Fruit fly (Drosophila melanogaster) whole organism, prepupa: ENCODE data around the gene CG14864.

Experiments used
- Blimp-1 ChIP-seq: fragments of 200-800 bp; sonication (Bioruptor generic); optimal IDR thresholded peaks from 3 replicates; lab custom pipeline; 2017; ENCODE audit warnings: missing biosample characterization, missing genetic modification characterization, mild to moderate bottlenecking, moderate library complexity, missing genetic modification reagents
- CG10669 ChIP-seq: fragments of 200-800 bp; sonication (Bioruptor generic); optimal IDR thresholded peaks from 3 replicates; lab custom pipeline; 2018; ENCODE audit warnings: missing biosample characterization, mild to moderate bottlenecking, missing genetic modification characterization, moderate library complexity
- CG11902 ChIP-seq: fragments of 200-800 bp; sonication (Bioruptor generic); optimal IDR thresholded peaks from 3 replicates; lab custom pipeline; 2016; ENCODE audit warnings: missing biosample characterization, missing genetic modification characterization
- CG15336 ChIP-seq: fragments of 200-800 bp; sonication (Bioruptor generic); IDR thresholded peaks from 2 replicates; pipeline ENCODE4 v1.3.6; 2022; ENCODE audit warnings: missing biosample characterization, missing genetic modification characterization
- CG1621 ChIP-seq: fragments of 200-800 bp; sonication (Bioruptor generic); optimal IDR thresholded peaks from 3 replicates; lab custom pipeline; 2018; ENCODE audit warnings: missing biosample characterization, mild to moderate bottlenecking, missing genetic modification characterization
- CG16779 ChIP-seq: fragments of 200-800 bp; sonication (Bioruptor generic); optimal IDR thresholded peaks from 3 replicates; lab custom pipeline; 2017; ENCODE audit warnings: missing biosample characterization, mild to moderate bottlenecking, missing genetic modification characterization
- CG31627 ChIP-seq: fragments of 200-800 bp; sonication (Bioruptor generic); optimal IDR thresholded peaks from 3 replicates; lab custom pipeline; 2016; ENCODE audit warnings: missing biosample characterization, missing genetic modification characterization
- CG32006 ChIP-seq: fragments of 200-800 bp; sonication (Bioruptor generic); optimal IDR thresholded peaks from 3 replicates; lab custom pipeline; 2017; ENCODE audit warnings: missing biosample characterization, mild to moderate bottlenecking, missing genetic modification characterization
- CG34406 ChIP-seq: fragments of 200-800 bp; sonication (Bioruptor generic); optimal IDR thresholded peaks from 3 replicates; lab custom pipeline; 2016; ENCODE audit warnings: missing biosample characterization, missing genetic modification characterization
- CG3919 ChIP-seq: fragments of 200-800 bp; sonication (Bioruptor generic); optimal IDR thresholded peaks from 3 replicates; lab custom pipeline; 2016; ENCODE audit warnings: missing biosample characterization, missing genetic modification characterization
- CG4318 ChIP-seq: fragments of 200-800 bp; sonication (Bioruptor generic); optimal IDR thresholded peaks from 3 replicates; lab custom pipeline; 2017; ENCODE audit warnings: missing biosample characterization, mild to moderate bottlenecking, missing genetic modification characterization
- CG6276 ChIP-seq: fragments of 200-800 bp; sonication (Bioruptor generic); optimal IDR thresholded peaks from 2 replicates; lab custom pipeline; 2017; ENCODE audit warnings: missing biosample characterization, mild to moderate bottlenecking, missing genetic modification characterization
- CG6792 ChIP-seq: fragments of 200-800 bp; sonication (Bioruptor generic); optimal IDR thresholded peaks from 3 replicates; lab custom pipeline; 2016; ENCODE audit warnings: missing biosample characterization, missing genetic modification characterization
- CG7368 ChIP-seq: fragments of 200-800 bp; sonication (Bioruptor generic); optimal IDR thresholded peaks from 3 replicates; lab custom pipeline; 2016; ENCODE audit warnings: missing biosample characterization, missing genetic modification characterization
- CG8119 ChIP-seq: fragments of 200-800 bp; sonication (Bioruptor generic); IDR thresholded peaks from 3 replicates; pipeline ENCODE4 v1.3.6; 2022; ENCODE audit warnings: missing biosample characterization, missing genetic modification characterization
- CG9139 ChIP-seq: fragments of 200-800 bp; sonication (Bioruptor generic); optimal IDR thresholded peaks from 3 replicates; lab custom pipeline; 2017; ENCODE audit warnings: missing biosample characterization, mild to moderate bottlenecking, missing genetic modification characterization
- Eip75B ChIP-seq: fragments of 200-800 bp; sonication (Bioruptor generic); optimal IDR thresholded peaks from 3 replicates; lab custom pipeline; 2016; ENCODE audit warnings: missing biosample characterization, missing genetic modification characterization
- Eip78C ChIP-seq: fragments of 200-800 bp; sonication (Bioruptor generic); peaks from one replicate; lab custom pipeline; 2016; ENCODE audit warnings: missing biosample characterization, missing genetic modification characterization
- Eip93F ChIP-seq: fragments of 200-800 bp; sonication (Bioruptor generic); optimal IDR thresholded peaks from 2 replicates; lab custom pipeline; 2016; ENCODE audit warnings: missing biosample characterization, mild to moderate bottlenecking, missing genetic modification characterization
- Gug ChIP-seq: fragments of 200-800 bp; sonication (Bioruptor generic); IDR thresholded peaks from 2 replicates; pipeline ENCODE4 v1.3.6; 2022; ENCODE audit warnings: missing biosample characterization, missing genetic modification characterization
- Hr38 ChIP-seq: sonication (Bioruptor generic); optimal IDR thresholded peaks from 2 replicates; lab custom pipeline; 2016; ENCODE audit warnings: missing biosample characterization, missing genetic modification characterization
- Hr39 ChIP-seq: fragments of 200-800 bp; sonication (Bioruptor generic); optimal IDR thresholded peaks from 2 replicates; lab custom pipeline; 2016; ENCODE audit warnings: missing biosample characterization, missing genetic modification characterization
- Met ChIP-seq: fragments of 200-800 bp; sonication (Bioruptor generic); optimal IDR thresholded peaks from 3 replicates; lab custom pipeline; 2016; ENCODE audit warnings: missing biosample characterization, missing genetic modification characterization
- Sox14 ChIP-seq: fragments of 200-800 bp; sonication (Bioruptor generic); optimal IDR thresholded peaks from 3 replicates; lab custom pipeline; 2016; ENCODE audit warnings: missing biosample characterization, missing genetic modification characterization
- Sox15 ChIP-seq: fragments of 200-800 bp; sonication (Bioruptor generic); optimal IDR thresholded peaks from 3 replicates; lab custom pipeline; 2016; ENCODE audit warnings: missing biosample characterization, missing genetic modification characterization
- acj6 ChIP-seq: fragments of 200-800 bp; sonication (Bioruptor generic); optimal IDR thresholded peaks from 3 replicates; lab custom pipeline; 2016; ENCODE audit warnings: missing biosample characterization, missing genetic modification characterization
- cyc ChIP-seq: fragments of 200-800 bp; sonication (Bioruptor generic); optimal IDR thresholded peaks from 3 replicates; lab custom pipeline; 2016; ENCODE audit warnings: missing biosample characterization, missing genetic modification characterization
- dac ChIP-seq: fragments of 200-800 bp; sonication (Bioruptor generic); optimal IDR thresholded peaks from 2 replicates; lab custom pipeline; 2017; ENCODE audit warnings: missing biosample characterization, mild to moderate bottlenecking, missing genetic modification characterization
- dsx ChIP-seq: fragments of 200-800 bp; optimal IDR thresholded peaks from 3 replicates; lab custom pipeline; 2019; ENCODE audit warnings: missing biosample characterization, mild to moderate bottlenecking, missing genetic modification characterization, moderate library complexity; ENCODE audit not compliant: poor library complexity, severe bottlenecking
- eg ChIP-seq: fragments of 200-800 bp; sonication (Bioruptor generic); IDR thresholded peaks from 3 replicates; pipeline ENCODE4 v1.3.6; 2022; ENCODE audit warnings: missing biosample characterization, missing genetic modification characterization
- fd59A ChIP-seq: fragments of 200-800 bp; sonication (Bioruptor generic); optimal IDR thresholded peaks from 2 replicates; lab custom pipeline; 2017; ENCODE audit warnings: missing biosample characterization, mild to moderate bottlenecking, missing genetic modification characterization, missing genetic modification reagents
- fd85E ChIP-seq: fragments of 200-800 bp; sonication (Bioruptor generic); optimal IDR thresholded peaks from 3 replicates; lab custom pipeline; 2016; ENCODE audit warnings: missing biosample characterization, missing genetic modification characterization
- fkh ChIP-seq: fragments of 200-800 bp; sonication (Bioruptor generic); optimal IDR thresholded peaks from 3 replicates; lab custom pipeline; 2017; ENCODE audit warnings: missing biosample characterization, mild to moderate bottlenecking, missing genetic modification characterization, moderate library complexity
- lz ChIP-seq: fragments of 200-800 bp; sonication (Bioruptor generic); optimal IDR thresholded peaks from 3 replicates; lab custom pipeline; 2016; ENCODE audit warnings: missing biosample characterization, missing genetic modification characterization
- net ChIP-seq: fragments of 200-800 bp; sonication (Bioruptor generic); optimal IDR thresholded peaks from 3 replicates; lab custom pipeline; 2016; ENCODE audit warnings: missing biosample characterization, missing genetic modification characterization
- pdm3 ChIP-seq: fragments of 200-800 bp; sonication (Bioruptor generic); optimal IDR thresholded peaks from 3 replicates; lab custom pipeline; 2016; ENCODE audit warnings: missing biosample characterization, missing genetic modification characterization
- salr ChIP-seq, 2 experiments: fragments of 200-800 bp; sonication (Bioruptor generic); optimal IDR thresholded peaks; 3 replicates each; lab custom pipeline; 2016 to 2018; ENCODE audit warnings: missing biosample characterization in 2 of 2, missing genetic modification characterization in 2 of 2, mild to moderate bottlenecking in 1 of 2
- topi ChIP-seq: fragments of 200-800 bp; sonication (Bioruptor generic); optimal IDR thresholded peaks from 3 replicates; lab custom pipeline; 2016; ENCODE audit warnings: missing biosample characterization, missing genetic modification characterization

Gene CG14864

dm6 chr3R:15268426-15268825, at the start of gene CG14864, which contains the start of gene Zip88E:
CG14864 (minus strand) TSS chr3R:15268538.
Zip88E (plus strand) TSS chr3R:15268662.
- TF ChIP-seq CG10669 (no peak), CG7368 (GFP tag; lab: Kevin White, UChicago) (no peak), CG32006 (GFP tag; lab: Kevin White, UChicago) (no peak), cyc (GFP tag; lab: Kevin White, UChicago) (no peak), eg (GFP tag; lab: Robert Waterston, UW) (no peak), acj6 (GFP tag; lab: Kevin White, UChicago) (no peak), Gug (GFP tag; lab: Robert Waterston, UW) (no peak), CG1621 (tag; lab: Kevin White, UChicago) (no peak)

DNA sequence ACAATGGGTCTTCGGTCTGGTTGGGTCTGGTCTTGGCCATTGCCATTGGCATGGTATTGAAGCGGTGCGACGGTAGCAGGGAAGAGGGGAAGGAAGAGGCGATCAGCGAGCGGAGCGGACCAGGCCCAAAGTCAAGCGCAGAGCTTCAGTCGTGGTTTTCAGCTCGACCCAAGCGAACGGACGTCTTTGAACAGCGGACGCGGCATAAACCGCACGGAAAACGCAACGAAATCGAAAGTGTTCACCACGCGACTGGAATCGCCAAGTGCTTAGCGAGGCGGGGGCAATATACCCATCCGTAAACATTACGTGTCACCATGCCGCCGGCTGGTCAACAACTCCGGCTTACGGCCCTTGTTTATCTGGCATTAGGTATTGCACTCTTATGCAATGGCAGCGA, 48.0 kb upstream of the CG14864 start, which contains the start of gene CG14866:
TSS of gene CG14866 (plus strand) at position 146 of the 400 bp plus-strand sequence.
- peak; percentile 34 for TF ChIP-seq Eip78C (GFP tag; lab: Kevin White, UChicago)
- TF ChIP-seq Blimp-1 (GFP tag; lab: Kevin White, UChicago) = peak; percentile 44
- TF ChIP-seq CG7368 (GFP tag; lab: Kevin White, UChicago) = no peak

DNA sequence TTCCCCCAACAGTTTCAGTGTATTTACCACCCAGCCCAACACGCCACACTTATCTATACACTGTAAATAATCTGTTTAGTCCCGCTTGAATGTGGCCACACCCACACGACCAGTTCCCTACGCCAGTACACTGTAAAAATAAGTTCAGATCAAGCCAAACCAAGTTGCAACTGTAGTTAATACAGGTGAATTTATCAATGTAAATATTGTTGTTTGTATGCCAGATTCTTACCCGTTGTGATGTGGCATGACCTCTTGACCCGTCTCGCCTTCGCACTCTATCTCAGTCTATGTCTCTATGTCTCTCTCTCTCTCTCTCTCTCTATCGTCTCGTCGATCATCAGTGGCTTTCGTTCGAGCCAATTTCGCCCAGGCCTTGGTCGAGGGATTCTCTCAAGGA, 45.5 kb upstream of the CG14864 start:
- TF ChIP-seq Eip78C (GFP tag; lab: Kevin White, UChicago) (no peak), acj6 (GFP tag; lab: Kevin White, UChicago) (no peak), fd59A (GFP tag; lab: Kevin White, UChicago) (no peak), Hr38 (GFP tag; lab: Kevin White, UChicago) (no peak), salr (GFP tag; optimal IDR thresholded peaks at IDR 0.05; lab: Kevin White, UChicago) (no peak), eg (GFP tag; lab: Robert Waterston, UW) (no peak), CG8119 (GFP tag; lab: Robert Waterston, UW) (no peak), CG4318 (GFP tag; lab: Kevin White, UChicago) (no peak), CG15336 (GFP tag; lab: Robert Waterston, UW) (no peak), CG34406 (GFP tag; lab: Kevin White, UChicago) (no peak), Sox14 (no peak), net (no peak)

dm6 chr3R:15310695-15311094, 42.4 kb upstream of the CG14864 start:
- TF ChIP-seq acj6 (GFP tag; lab: Kevin White, UChicago) (no peak), CG31627 (no peak), pdm3 (GFP tag; lab: Kevin White, UChicago) (no peak), CG6276 (GFP tag; lab: Kevin White, UChicago) (no peak), fd85E (GFP tag; lab: Kevin White, UChicago) (no peak), CG10669 (no peak), CG9139 (GFP tag; lab: Kevin White, UChicago) (no peak), Hr39 (GFP tag; lab: Kevin White, UChicago) (no peak), CG11902 (GFP tag; lab: Kevin White, UChicago) (no peak), salr (GFP tag; optimal IDR thresholded peaks at IDR 0.05; lab: Kevin White, UChicago) (no peak)

- TF ChIP-seq acj6 (GFP tag; lab: Kevin White, UChicago) = no peak
- TF ChIP-seq Eip93F (GFP tag; lab: Kevin White, UChicago) = no peak
- no peak for TF ChIP-seq dsx (GFP tag; lab: Kevin White, UChicago)
- TF ChIP-seq CG3919 (GFP tag; lab: Kevin White, UChicago) = no peak
- no peak for TF ChIP-seq fkh (GFP tag; lab: Kevin White, UChicago)
- TF ChIP-seq salr (GFP tag; optimal IDR thresholded peaks at IDR 0.05; lab: Kevin White, UChicago) = no peak
- no peak for TF ChIP-seq fd59A (GFP tag; lab: Kevin White, UChicago)
- TF ChIP-seq lz (GFP tag; lab: Kevin White, UChicago) = no peak
- no peak for TF ChIP-seq Gug (GFP tag; lab: Robert Waterston, UW)
- TF ChIP-seq fd85E (GFP tag; lab: Kevin White, UChicago) = no peak
- no peak for TF ChIP-seq CG16779 (tag; lab: Kevin White, UChicago)
- TF ChIP-seq dac = no peak
- TF ChIP-seq topi (GFP tag; lab: Kevin White, UChicago) = no peak
- no peak for TF ChIP-seq Eip75B (GFP tag; lab: Kevin White, UChicago)
- no peak for TF ChIP-seq Sox15 (GFP tag; lab: Kevin White, UChicago)
- no peak for TF ChIP-seq CG6276 (GFP tag; lab: Kevin White, UChicago)
- no peak for TF ChIP-seq Met (GFP tag; lab: Kevin White, UChicago)
- TF ChIP-seq CG6792 (GFP tag; lab: Kevin White, UChicago) = no peak
Measured at dm6 chr3R:15309924-15310323, 41.6 kb upstream of the CG14864 start, which contains the start of gene Tm2. Tm2 (plus strand) TSS chr3R:15310193.
